Fruit fly (Drosophila melanogaster) whole organism, adult: ENCODE measurements around the gene CG3632.
A peak's percentile ranks its signal among the peaks of the same experiment; 100 is the strongest.

Experiments
- CG11617 ChIP-seq: fragments of 200-800 bp; sonication (Bioruptor generic); optimal IDR thresholded peaks from 2 replicates; lab custom pipeline; 2017; ENCODE audit warnings: mild to moderate bottlenecking, missing biosample characterization, missing genetic modification reagents, missing genetic modification characterization
- CG12768 ChIP-seq: fragments of 200-800 bp; sonication (Bioruptor generic); optimal IDR thresholded peaks from 2 replicates; lab custom pipeline; 2017; ENCODE audit warnings: missing biosample characterization, missing genetic modification characterization, mild to moderate bottlenecking, moderate library complexity, missing genetic modification reagents
- CG14711 ChIP-seq: fragments of 200-800 bp; sonication (Bioruptor generic); optimal IDR thresholded peaks from 2 replicates; lab custom pipeline; 2018; ENCODE audit warnings: missing biosample characterization, mild to moderate bottlenecking, missing genetic modification characterization, moderate library complexity
- CG1620 ChIP-seq: fragments of 200-800 bp; sonication (Bioruptor generic); optimal IDR thresholded peaks from 2 replicates; lab custom pipeline; 2016; ENCODE audit warnings: missing biosample characterization, missing genetic modification characterization
- CG33017 ChIP-seq: fragments of 200-800 bp; sonication (Bioruptor generic); optimal IDR thresholded peaks from 2 replicates; lab custom pipeline; 2018; ENCODE audit warnings: missing biosample characterization, mild to moderate bottlenecking, missing genetic modification characterization, moderate library complexity
- CG5204 ChIP-seq: fragments of 200-800 bp; sonication (Bioruptor generic); optimal IDR thresholded peaks from 2 replicates; lab custom pipeline; 2016; ENCODE audit warnings: missing biosample characterization, missing genetic modification characterization
- CG7045 ChIP-seq: fragments of 200-800 bp; sonication (Bioruptor generic); optimal IDR thresholded peaks from 2 replicates; lab custom pipeline; 2017; ENCODE audit warnings: missing biosample characterization, mild to moderate bottlenecking, missing genetic modification characterization
- CG7101 ChIP-seq: fragments of 200-800 bp; sonication (Bioruptor generic); optimal IDR thresholded peaks from 2 replicates; lab custom pipeline; 2018; ENCODE audit warnings: missing biosample characterization, mild to moderate bottlenecking, missing genetic modification characterization, moderate library complexity
- Clk ChIP-seq: fragments of 200-800 bp; sonication (Bioruptor generic); optimal IDR thresholded peaks from 2 replicates; lab custom pipeline; 2017; ENCODE audit warnings: missing biosample characterization, missing genetic modification characterization
- Crg-1 ChIP-seq: fragments of 200-800 bp; sonication (Bioruptor generic); optimal IDR thresholded peaks from 2 replicates; lab custom pipeline; 2016; ENCODE audit warnings: missing biosample characterization, missing genetic modification characterization
- Hr96 ChIP-seq: fragments of 200-800 bp; sonication (Bioruptor generic); optimal IDR thresholded peaks from 2 replicates; lab custom pipeline; 2016; ENCODE audit warnings: missing biosample characterization, missing genetic modification characterization
- Mnt ChIP-seq: fragments of 200-800 bp; sonication (Bioruptor generic); optimal IDR thresholded peaks from 2 replicates; lab custom pipeline; 2016; ENCODE audit warnings: missing biosample characterization, mild to moderate bottlenecking, missing genetic modification characterization
- bab1 ChIP-seq: fragments of 200-800 bp; sonication (Bioruptor generic); optimal IDR thresholded peaks from 3 replicates; lab custom pipeline; 2019; ENCODE audit warnings: missing biosample characterization, mild to moderate bottlenecking, missing genetic modification characterization, moderate library complexity
- cic ChIP-seq: fragments of 200-800 bp; sonication (Bioruptor generic); optimal IDR thresholded peaks from 2 replicates; lab custom pipeline; 2017; ENCODE audit warnings: missing biosample characterization, mild to moderate bottlenecking, missing genetic modification characterization, moderate library complexity
- cnc ChIP-seq, 2 experiments: fragments of >200 bp; optimal IDR thresholded peaks; 2 replicates each; lab custom pipeline; 2017
- kay ChIP-seq: fragments of 200-800 bp; sonication (Bioruptor generic); peaks from one replicate; lab custom pipeline; 2016; ENCODE audit warnings: missing biosample characterization, missing genetic modification characterization, borderline replicate concordance
- ovo ChIP-seq: fragments of 200-800 bp; sonication (Bioruptor generic); optimal IDR thresholded peaks from 2 replicates; lab custom pipeline; 2016; ENCODE audit warnings: missing biosample characterization, missing genetic modification characterization
- pad ChIP-seq: fragments of 200-800 bp; sonication (Bioruptor generic); optimal IDR thresholded peaks from 3 replicates; lab custom pipeline; 2017; ENCODE audit warnings: missing biosample characterization, missing genetic modification characterization, mild to moderate bottlenecking, moderate library complexity, missing genetic modification reagents
- tj ChIP-seq: fragments of 200-800 bp; sonication (Bioruptor generic); optimal IDR thresholded peaks from 3 replicates; lab custom pipeline; 2017; ENCODE audit warnings: missing biosample characterization, mild to moderate bottlenecking, missing genetic modification characterization, moderate library complexity
- toe ChIP-seq: fragments of 200-800 bp; sonication (Bioruptor generic); optimal IDR thresholded peaks from 2 replicates; lab custom pipeline; 2016; ENCODE audit warnings: missing biosample characterization, missing genetic modification characterization

Gene CG3632

DNA sequence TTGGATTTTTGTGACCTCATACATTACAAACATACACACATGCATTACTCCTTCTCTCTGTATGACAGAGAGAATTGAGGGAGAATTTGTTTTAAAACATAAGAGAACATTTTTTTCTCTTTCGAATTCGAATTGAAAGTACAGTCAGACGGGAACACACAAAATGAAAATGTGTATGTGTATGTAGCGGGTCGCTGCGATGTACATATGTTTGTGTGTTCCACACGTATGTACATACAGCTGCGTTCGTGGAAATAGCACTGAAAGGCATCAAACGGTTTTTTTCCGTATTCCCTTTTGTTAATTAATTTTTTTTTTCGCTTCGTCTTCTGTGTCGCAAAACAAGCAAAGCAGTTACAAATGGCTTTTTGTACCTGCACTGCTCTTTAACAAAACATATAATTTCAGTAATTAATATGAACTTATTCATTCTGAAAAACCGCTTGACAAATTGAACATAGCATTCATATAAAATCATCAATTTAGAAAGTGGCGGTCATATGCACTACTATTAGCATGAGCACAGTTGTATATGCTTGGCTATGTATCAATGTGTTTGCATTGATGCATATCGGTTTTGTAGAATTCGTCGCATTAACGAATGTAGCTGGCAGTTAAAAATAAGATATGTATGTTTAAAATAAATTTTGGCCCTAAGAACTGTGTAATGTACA, 36.3 kb downstream of the CG3632 start:
- peak; percentile 82 for TF ChIP-seq CG1620 (GFP tag; lab: Kevin White, UChicago)
- TF ChIP-seq CG12768: peak; percentile 95
- TF ChIP-seq tj (GFP tag; lab: Kevin White, UChicago): peak; percentile 85
- TF ChIP-seq Hr96 (GFP tag; lab: Kevin White, UChicago): no peak
- TF ChIP-seq cic (GFP tag; lab: Kevin White, UChicago): peak; percentile 83
- peak; percentile 88 for TF ChIP-seq Mnt
- TF ChIP-seq kay (GFP tag; lab: Kevin White, UChicago): peak; percentile 80
- TF ChIP-seq CG7045 (GFP tag; lab: Kevin White, UChicago): peak; percentile 95
- TF ChIP-seq pad (GFP tag; lab: Kevin White, UChicago): peak; percentile 91
- TF ChIP-seq cnc (optimal IDR thresholded peaks at IDR 0.05; lab: Kevin White, UChicago): no peak
- TF ChIP-seq CG5204: peak; percentile 94
- peak; percentile 95 for TF ChIP-seq ovo (GFP tag; lab: Kevin White, UChicago)
- peak; percentile 92 for TF ChIP-seq Crg-1 (GFP tag; lab: Kevin White, UChicago)
- peak; percentile 98 for TF ChIP-seq CG7101
- TF ChIP-seq CG14711: peak; percentile 94
- peak; percentile 98 for TF ChIP-seq CG11617 (GFP tag; lab: Kevin White, UChicago)
- peak; percentile 95 for TF ChIP-seq CG33017
- peak; percentile 95 for TF ChIP-seq bab1
- TF ChIP-seq Clk (GFP tag; lab: Kevin White, UChicago): peak; percentile 84
- peak; percentile 83 for TF ChIP-seq toe (GFP tag; lab: Kevin White, UChicago)

DNA sequence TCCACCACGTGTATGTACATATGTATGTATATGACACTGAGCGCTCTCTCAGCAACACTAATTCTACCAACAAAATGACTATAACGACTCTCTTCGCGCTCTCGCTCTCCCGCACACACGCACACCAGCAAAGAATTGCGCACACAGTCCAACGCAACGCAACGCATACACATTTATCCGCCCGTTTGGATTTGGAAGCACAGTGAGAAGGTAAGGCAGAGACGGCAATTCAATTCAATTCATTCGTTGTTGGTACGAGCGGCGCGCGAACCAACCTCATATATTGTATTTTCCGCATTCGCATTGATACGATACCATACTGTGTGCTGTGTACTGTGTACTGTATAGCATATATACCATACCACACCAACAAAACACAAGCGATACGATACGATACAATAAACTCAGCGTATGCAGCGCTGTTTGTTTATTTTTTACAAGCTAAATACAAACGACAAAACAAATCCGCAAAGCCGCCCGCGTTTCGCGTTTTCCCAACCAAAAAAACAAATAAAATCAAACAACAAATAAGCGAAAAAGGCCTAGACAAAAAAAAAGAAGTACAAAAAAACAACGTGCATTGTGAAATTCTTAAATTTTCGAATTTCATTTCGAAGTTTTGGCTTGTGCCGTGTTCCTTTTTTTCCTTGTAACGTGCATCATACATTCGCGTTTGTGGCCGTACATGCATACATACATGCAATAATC, 37.1 kb downstream of the CG3632 start, which contains the start of the genes CG9921 and Dsp1:
Gene CG9921, minus strand, starts transcription at position 167 of the 708 bp plus-strand sequence.
Gene Dsp1, plus strand, starts transcription at position 179 of the 708 bp plus-strand sequence.
- TF ChIP-seq Hr96 (GFP tag; lab: Kevin White, UChicago) (peak; percentile 20), CG12768 (peak; percentile 38), cnc (optimal IDR thresholded peaks at IDR 0.05; lab: Kevin White, UChicago) (no peak), CG1620 (GFP tag; lab: Kevin White, UChicago) (peak; percentile 16), ovo (GFP tag; lab: Kevin White, UChicago) (peak; percentile 13), CG33017 (no peak), CG7045 (GFP tag; lab: Kevin White, UChicago) (no peak), CG11617 (GFP tag; lab: Kevin White, UChicago) (no peak), Crg-1 (GFP tag; lab: Kevin White, UChicago) (no peak), CG7101 (peak; percentile 1), toe (GFP tag; lab: Kevin White, UChicago) (no peak), cic (GFP tag; lab: Kevin White, UChicago) (peak; percentile 96), bab1 (peak; percentile 24), pad (GFP tag; lab: Kevin White, UChicago) (no peak), tj (GFP tag; lab: Kevin White, UChicago) (no peak), Clk (GFP tag; lab: Kevin White, UChicago) (no peak), kay (GFP tag; lab: Kevin White, UChicago) (peak; percentile 6), CG14711 (peak; percentile 22), Mnt (peak; percentile 93), CG5204 (no peak)

DNA sequence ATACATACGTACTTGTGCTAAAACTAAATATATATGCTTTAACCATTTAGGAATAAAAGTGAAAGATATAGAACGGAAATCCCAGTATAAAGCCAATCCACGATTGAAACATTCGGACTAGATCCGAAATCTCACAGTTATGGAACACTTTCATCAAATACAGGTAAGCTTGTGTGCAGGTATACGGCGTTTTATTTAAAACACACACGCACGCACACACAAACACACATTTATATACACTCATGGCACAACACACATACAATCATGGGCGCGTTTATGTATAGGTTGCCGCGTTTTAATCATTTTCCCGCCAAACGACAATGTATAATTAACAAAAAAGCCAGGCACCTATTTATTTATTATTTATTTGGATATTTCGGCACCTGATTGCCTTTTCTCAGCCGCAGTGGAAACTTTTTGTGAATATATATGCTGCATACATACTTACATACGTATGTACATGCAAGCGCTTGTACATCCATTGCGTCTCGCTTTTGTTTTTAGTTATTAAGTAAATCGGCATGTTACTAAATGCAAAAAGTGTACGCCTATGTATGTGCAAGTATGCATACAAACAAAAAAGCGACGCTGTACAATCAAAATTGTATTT, 37.9 kb downstream of the CG3632 start:
- TF ChIP-seq CG1620 (GFP tag; lab: Kevin White, UChicago) (no peak), tj (GFP tag; lab: Kevin White, UChicago) (no peak), Mnt (peak; percentile 43), Crg-1 (GFP tag; lab: Kevin White, UChicago) (no peak), CG7045 (GFP tag; lab: Kevin White, UChicago) (no peak), CG5204 (no peak), Clk (GFP tag; lab: Kevin White, UChicago) (no peak), CG7101 (no peak), cic (GFP tag; lab: Kevin White, UChicago) (peak; percentile 20), CG14711 (no peak), CG11617 (GFP tag; lab: Kevin White, UChicago) (no peak), bab1 (no peak)

DNA sequence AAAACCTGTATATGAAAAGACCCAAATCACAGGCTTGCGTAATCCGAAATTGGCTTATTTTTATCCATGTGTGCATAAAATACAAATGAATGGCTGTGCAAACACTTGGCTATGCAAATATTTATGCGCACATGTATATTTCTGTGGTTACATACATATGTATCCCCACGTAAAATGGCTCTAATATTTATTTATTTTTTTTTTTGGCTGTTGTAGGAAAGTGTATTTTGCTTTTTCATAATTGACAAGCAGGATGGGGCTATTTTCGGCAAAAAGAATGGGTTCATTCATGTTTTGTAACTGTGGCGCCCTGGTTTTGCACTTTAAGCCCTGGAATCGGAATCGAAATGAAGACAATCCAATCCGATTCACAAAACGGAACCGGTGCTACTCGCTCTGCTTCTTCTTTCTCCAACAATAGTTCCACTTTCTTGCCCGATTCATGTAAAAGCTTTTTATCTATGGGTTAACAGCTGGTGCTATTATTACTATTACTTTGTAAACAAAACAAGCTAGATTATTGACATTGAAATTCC, 38.7 kb downstream of the CG3632 start:
- TF ChIP-seq Crg-1 (GFP tag; lab: Kevin White, UChicago): peak; percentile 79
- TF ChIP-seq CG5204: peak; percentile 70
- TF ChIP-seq tj (GFP tag; lab: Kevin White, UChicago): peak; percentile 75
- peak; percentile 86 for TF ChIP-seq CG7101
- peak; percentile 64 for TF ChIP-seq CG33017
- peak; percentile 89 for TF ChIP-seq Mnt
- no peak for TF ChIP-seq cnc (optimal IDR thresholded peaks at IDR 0.05; lab: Kevin White, UChicago)
- peak; percentile 47 for TF ChIP-seq kay (GFP tag; lab: Kevin White, UChicago)
- peak; percentile 58 for TF ChIP-seq CG7045 (GFP tag; lab: Kevin White, UChicago)
- peak; percentile 53 for TF ChIP-seq pad (GFP tag; lab: Kevin White, UChicago)
- peak; percentile 65 for TF ChIP-seq CG12768
- peak; percentile 28 for TF ChIP-seq cic (GFP tag; lab: Kevin White, UChicago)
- TF ChIP-seq Hr96 (GFP tag; lab: Kevin White, UChicago): no peak
- peak; percentile 62 for TF ChIP-seq bab1
- peak; percentile 57 for TF ChIP-seq CG1620 (GFP tag; lab: Kevin White, UChicago)
- peak; percentile 89 for TF ChIP-seq CG11617 (GFP tag; lab: Kevin White, UChicago)
- TF ChIP-seq toe (GFP tag; lab: Kevin White, UChicago): peak; percentile 51
- TF ChIP-seq CG14711: peak; percentile 75
- peak; percentile 70 for TF ChIP-seq ovo (GFP tag; lab: Kevin White, UChicago)
- no peak for TF ChIP-seq Clk (GFP tag; lab: Kevin White, UChicago)
